Fruit fly (Drosophila melanogaster) whole organism, wandering third instar larva: Measurements from ENCODE around the gene Ts.

Source experiments
- Abd-B ChIP-seq: fragments of >200 bp; optimal IDR thresholded peaks from 2 replicates; lab custom pipeline; 2017; ENCODE audit warnings: missing biosample characterization, missing genetic modification characterization
- CG32264 ChIP-seq: fragments of 200-800 bp; sonication (Bioruptor generic); optimal IDR thresholded peaks from 2 replicates; lab custom pipeline; 2016; ENCODE audit warnings: missing biosample characterization, missing genetic modification characterization
- CG9705 ChIP-seq: fragments of 200-800 bp; sonication (Bioruptor generic); optimal IDR thresholded peaks from 2 replicates; lab custom pipeline; 2018; ENCODE audit warnings: missing biosample characterization, mild to moderate bottlenecking, missing genetic modification characterization
- CrebA ChIP-seq: fragments of 200-800 bp; sonication (Bioruptor generic); optimal IDR thresholded peaks from 2 replicates; lab custom pipeline; 2016; ENCODE audit warnings: missing biosample characterization, mild to moderate bottlenecking, missing genetic modification characterization, borderline replicate concordance
- Dfd ChIP-seq: fragments of >200 bp; optimal IDR thresholded peaks from 2 replicates; lab custom pipeline; 2017; ENCODE audit warnings: missing biosample characterization, missing genetic modification characterization
- Dif ChIP-seq: fragments of 200-275, 200-300 bp; sonication (Bioruptor generic); optimal IDR thresholded peaks from 2 replicates; lab custom pipeline; 2018; ENCODE audit warnings: missing biosample characterization, missing genetic modification characterization; ENCODE audit not compliant: partially characterized antibody
- GATAd ChIP-seq: sonication (Bioruptor generic); optimal IDR thresholded peaks from 2 replicates; lab custom pipeline; 2016; ENCODE audit warnings: missing biosample characterization, missing genetic modification characterization
- HLH106 ChIP-seq: fragments of 200-800 bp; optimal IDR thresholded peaks from 3 replicates; lab custom pipeline; 2019; ENCODE audit warnings: missing biosample characterization, mild to moderate bottlenecking, missing genetic modification characterization, moderate library complexity
- Hnf4 ChIP-seq: fragments of 200-800 bp; sonication (Bioruptor generic); optimal IDR thresholded peaks from 2 replicates; lab custom pipeline; 2016; ENCODE audit warnings: missing biosample characterization, mild to moderate bottlenecking, missing genetic modification characterization
- Hr78 ChIP-seq: fragments of >200 bp; optimal IDR thresholded peaks from 2 replicates; lab custom pipeline; 2017; ENCODE audit warnings: missing biosample characterization, missing genetic modification characterization
- Hr83 ChIP-seq: fragments of 200-300 bp; sonication (Bioruptor generic); optimal IDR thresholded peaks from 2 replicates; lab custom pipeline; 2016; ENCODE audit warnings: missing biosample characterization, mild to moderate bottlenecking, missing genetic modification characterization, moderate library complexity; ENCODE audit not compliant: poor library complexity, severe bottlenecking
- Jra ChIP-seq: sonication (Bioruptor generic); optimal IDR thresholded peaks from 2 replicates; lab custom pipeline; 2016; ENCODE audit warnings: missing biosample characterization, missing genetic modification characterization
- Mio ChIP-seq: sonication (Bioruptor generic); optimal IDR thresholded peaks from 2 replicates; lab custom pipeline; 2016; ENCODE audit warnings: missing biosample characterization, missing genetic modification characterization
- Myc ChIP-seq: fragments of >200 bp; optimal IDR thresholded peaks from 2 replicates; lab custom pipeline; 2017
- N ChIP-seq: fragments of >200 bp; optimal IDR thresholded peaks from 2 replicates; lab custom pipeline; 2018; ENCODE audit warnings: missing biosample characterization, missing external identifiers, missing genetic modification characterization
- OdsH ChIP-seq: fragments of 200-800 bp; sonication (Bioruptor generic); optimal IDR thresholded peaks from 2 replicates; lab custom pipeline; 2016; ENCODE audit warnings: missing biosample characterization, mild to moderate bottlenecking, missing genetic modification characterization
- Rel ChIP-seq, 2 experiments: fragments of 200-800 bp; sonication (Bioruptor generic) in 1 of 2; optimal IDR thresholded peaks; 2 replicates in 1 of 2; 3 replicates in 1 of 2; lab custom pipeline; 2016 to 2019; ENCODE audit warnings: mild to moderate bottlenecking in 2 of 2, missing biosample characterization in 2 of 2, missing genetic modification characterization in 2 of 2, moderate library complexity in 1 of 2
- Sp1 ChIP-seq: fragments of 200-800 bp; sonication (Bioruptor generic); optimal IDR thresholded peaks from 3 replicates; lab custom pipeline; 2019; ENCODE audit warnings: missing biosample characterization, mild to moderate bottlenecking, missing genetic modification characterization, moderate library complexity
- Vsx2 ChIP-seq: fragments of 200-300, 225-300 bp; sonication (Bioruptor generic); optimal IDR thresholded peaks from 2 replicates; lab custom pipeline; 2018; ENCODE audit warnings: missing biosample characterization, missing genetic modification characterization; ENCODE audit not compliant: partially characterized antibody
- br ChIP-seq: fragments of 200-800 bp; sonication (Bioruptor generic); optimal IDR thresholded peaks from 2 replicates; lab custom pipeline; 2016; ENCODE audit warnings: missing biosample characterization, missing genetic modification characterization
- brk ChIP-seq: fragments of 200-800 bp; sonication (Bioruptor generic); optimal IDR thresholded peaks from 2 replicates; lab custom pipeline; 2016; ENCODE audit warnings: missing biosample characterization, mild to moderate bottlenecking, missing genetic modification characterization
- dl ChIP-seq, 2 experiments: fragments of 175-275, 200-275 bp in 1 of 2; fragments of 200-275 bp in 1 of 2; sonication (Bioruptor generic); optimal IDR thresholded peaks; lab custom pipeline; 2018; ENCODE audit warnings: mild to moderate bottlenecking in 2 of 2, missing biosample characterization in 2 of 2, missing genetic modification characterization in 2 of 2, moderate library complexity in 2 of 2; ENCODE audit not compliant: partially characterized antibody in 2 of 2, insufficient read depth in 1 of 2
- dmrt93B ChIP-seq: fragments of 200-800 bp; sonication (Bioruptor generic); optimal IDR thresholded peaks from 2 replicates; lab custom pipeline; 2018; ENCODE audit warnings: missing biosample characterization, mild to moderate bottlenecking, missing genetic modification characterization
- dsf ChIP-seq: sonication (Bioruptor generic); optimal IDR thresholded peaks from 2 replicates; lab custom pipeline; 2016; ENCODE audit warnings: missing biosample characterization, missing genetic modification characterization, borderline replicate concordance
- ey ChIP-seq: fragments of 200-800 bp; sonication (Bioruptor generic); optimal IDR thresholded peaks from 2 replicates; lab custom pipeline; 2016; ENCODE audit warnings: missing biosample characterization, missing genetic modification characterization
- foxo ChIP-seq, 2 experiments: fragments of 200-800 bp; sonication (Bioruptor generic); optimal IDR thresholded peaks; 2 replicates in 1 of 2; 3 replicates in 1 of 2; lab custom pipeline; 2016 to 2017; ENCODE audit warnings: missing biosample characterization in 2 of 2, missing genetic modification characterization in 2 of 2
- fru ChIP-seq: fragments of 200-800 bp; sonication (Bioruptor generic); optimal IDR thresholded peaks from 3 replicates; lab custom pipeline; 2016; ENCODE audit warnings: missing biosample characterization, mild to moderate bottlenecking, missing genetic modification characterization
- h ChIP-seq: fragments of 200-800 bp; sonication (Bioruptor generic); optimal IDR thresholded peaks from 3 replicates; lab custom pipeline; 2016; ENCODE audit warnings: missing biosample characterization, mild to moderate bottlenecking, missing genetic modification characterization
- jim ChIP-seq: fragments of 175-275, 200-325 bp; sonication (Bioruptor generic); optimal IDR thresholded peaks from 2 replicates; lab custom pipeline; 2016; ENCODE audit warnings: missing biosample characterization, mild to moderate bottlenecking, missing genetic modification characterization
- lola ChIP-seq: fragments of >200 bp; optimal IDR thresholded peaks from 2 replicates; lab custom pipeline; 2017; ENCODE audit warnings: missing biosample characterization, missing genetic modification characterization
- pan ChIP-seq: fragments of >200 bp; optimal IDR thresholded peaks from 2 replicates; lab custom pipeline; 2017
- psq ChIP-seq: fragments of 200-800 bp; sonication (Bioruptor generic); optimal IDR thresholded peaks from 3 replicates; lab custom pipeline; 2017; ENCODE audit warnings: missing biosample characterization, mild to moderate bottlenecking, missing genetic modification characterization, moderate library complexity
- rgr ChIP-seq: fragments of 200-800 bp; sonication (Bioruptor generic); optimal IDR thresholded peaks from 3 replicates; lab custom pipeline; 2016; ENCODE audit warnings: missing biosample characterization, mild to moderate bottlenecking, missing genetic modification characterization
- sage ChIP-seq: fragments of 200-800 bp; sonication (Bioruptor generic); optimal IDR thresholded peaks from 2 replicates; lab custom pipeline; 2016; ENCODE audit warnings: missing biosample characterization, mild to moderate bottlenecking, missing genetic modification characterization
- sv ChIP-seq: fragments of 200-800 bp; sonication (Bioruptor generic); optimal IDR thresholded peaks from 3 replicates; lab custom pipeline; 2016; ENCODE audit warnings: missing biosample characterization, missing genetic modification characterization
- tai ChIP-seq: sonication (Bioruptor generic); optimal IDR thresholded peaks from 2 replicates; lab custom pipeline; 2016; ENCODE audit warnings: missing biosample characterization, missing genetic modification characterization
- usp ChIP-seq: fragments of >200 bp; optimal IDR thresholded peaks from 2 replicates; lab custom pipeline; 2017; ENCODE audit warnings: missing biosample characterization, missing genetic modification characterization
- woc ChIP-seq: sonication (Bioruptor generic); optimal IDR thresholded peaks from 2 replicates; lab custom pipeline; 2016; ENCODE audit warnings: missing biosample characterization, mild to moderate bottlenecking, missing genetic modification characterization

The Ts gene

dm6 chr2L:2931555-2932131, 37.8 kb downstream of the Ts start (continued):
- TF ChIP-seq Rel (GFP tag; optimal IDR thresholded peaks at IDR 0.05; lab: Kevin White, UChicago) = no peak
- TF ChIP-seq Rel (tag; optimal IDR thresholded peaks at IDR 0.05; lab: Kevin White, UChicago) = no peak

dm6 chr2L:2930646-2931045, 38.8 kb downstream of the Ts start:
- TF ChIP-seq jim (no peak), CrebA (GFP tag; lab: Kevin White, UChicago) (no peak), woc (GFP tag; lab: Kevin White, UChicago) (no peak), dl (GFP tag; optimal IDR thresholded peaks at IDR 0.05; lab: Kevin White, UChicago; ENCODE audit: insufficient read depth in 1 of 2, partially characterized antibody in 2 of 2) (no peak), lola (no peak), Dfd (GFP tag; lab: Kevin White, UChicago) (no peak), Hr78 (GFP tag; lab: Kevin White, UChicago) (no peak), usp (GFP tag; lab: Kevin White, UChicago) (no peak)

dm6 chr2L:2924266-2924801, 45.1 kb downstream of the Ts start:
- TF ChIP-seq fru (GFP tag; lab: Kevin White, UChicago) = peak; percentile 41
- peak; percentile 85 for TF ChIP-seq Rel (GFP tag; optimal IDR thresholded peaks at IDR 0.05; lab: Kevin White, UChicago)
- TF ChIP-seq Rel (tag; optimal IDR thresholded peaks at IDR 0.05; lab: Kevin White, UChicago) = no peak
- no peak for TF ChIP-seq woc (GFP tag; lab: Kevin White, UChicago)
- peak; percentile 53 for TF ChIP-seq CG32264 (GFP tag; lab: Kevin White, UChicago)
- TF ChIP-seq Hr78 (GFP tag; lab: Kevin White, UChicago) = no peak
- no peak for TF ChIP-seq Dif
- TF ChIP-seq pan (lab: Kevin White, UChicago) = no peak
- TF ChIP-seq dmrt93B = no peak
- peak; percentile 43 for TF ChIP-seq Hnf4 (GFP tag; lab: Kevin White, UChicago)
- TF ChIP-seq CrebA (GFP tag; lab: Kevin White, UChicago) = peak; percentile 86
- no peak for TF ChIP-seq rgr (GFP tag; lab: Kevin White, UChicago)
- no peak for TF ChIP-seq tai (GFP tag; lab: Kevin White, UChicago)
- TF ChIP-seq br (GFP tag; lab: Kevin White, UChicago) = peak; percentile 53
- TF ChIP-seq CG9705 = no peak
- no peak for TF ChIP-seq ey (GFP tag; lab: Kevin White, UChicago)
- no peak for TF ChIP-seq Hr83
- peak; percentile 42 for TF ChIP-seq brk (GFP tag; lab: Kevin White, UChicago)
- TF ChIP-seq dsf = no peak
- no peak for TF ChIP-seq h (GFP tag; lab: Kevin White, UChicago)
- TF ChIP-seq psq (GFP tag; lab: Kevin White, UChicago) = peak; percentile 58
- no peak for TF ChIP-seq dl (GFP tag; optimal IDR thresholded peaks at IDR 0.05; lab: Kevin White, UChicago; ENCODE audit: insufficient read depth in 1 of 2, partially characterized antibody in 2 of 2)
- no peak for TF ChIP-seq jim
- peak; percentile 93 for TF ChIP-seq Sp1
- TF ChIP-seq Abd-B (GFP tag; lab: Kevin White, UChicago) = no peak
- TF ChIP-seq Vsx2 (GFP tag; lab: Kevin White, UChicago) = no peak
- TF ChIP-seq sage (GFP tag; lab: Kevin White, UChicago) = peak; percentile 32
- TF ChIP-seq Dfd (GFP tag; lab: Kevin White, UChicago) = no peak
- TF ChIP-seq Myc (lab: Kevin White, UChicago) = no peak
- no peak for TF ChIP-seq N (GFP tag; lab: Kevin White, UChicago)
- TF ChIP-seq HLH106 = peak; percentile 2
- peak; percentile 32 for TF ChIP-seq GATAd (GFP tag; lab: Kevin White, UChicago)
- TF ChIP-seq sv (GFP tag; lab: Kevin White, UChicago) = no peak
- no peak for TF ChIP-seq Mio (GFP tag; lab: Kevin White, UChicago)
- TF ChIP-seq lola = no peak
- no peak for TF ChIP-seq Jra (GFP tag; lab: Kevin White, UChicago)
- TF ChIP-seq OdsH (GFP tag; lab: Kevin White, UChicago) = no peak
- TF ChIP-seq foxo (GFP tag; optimal IDR thresholded peaks at IDR 0.05; lab: Kevin White, UChicago) = no peak
- no peak for TF ChIP-seq usp (GFP tag; lab: Kevin White, UChicago)
